Fruit fly (Drosophila melanogaster): ENCODE measurements around the gene EndoA.

EndoA gene

DNA sequence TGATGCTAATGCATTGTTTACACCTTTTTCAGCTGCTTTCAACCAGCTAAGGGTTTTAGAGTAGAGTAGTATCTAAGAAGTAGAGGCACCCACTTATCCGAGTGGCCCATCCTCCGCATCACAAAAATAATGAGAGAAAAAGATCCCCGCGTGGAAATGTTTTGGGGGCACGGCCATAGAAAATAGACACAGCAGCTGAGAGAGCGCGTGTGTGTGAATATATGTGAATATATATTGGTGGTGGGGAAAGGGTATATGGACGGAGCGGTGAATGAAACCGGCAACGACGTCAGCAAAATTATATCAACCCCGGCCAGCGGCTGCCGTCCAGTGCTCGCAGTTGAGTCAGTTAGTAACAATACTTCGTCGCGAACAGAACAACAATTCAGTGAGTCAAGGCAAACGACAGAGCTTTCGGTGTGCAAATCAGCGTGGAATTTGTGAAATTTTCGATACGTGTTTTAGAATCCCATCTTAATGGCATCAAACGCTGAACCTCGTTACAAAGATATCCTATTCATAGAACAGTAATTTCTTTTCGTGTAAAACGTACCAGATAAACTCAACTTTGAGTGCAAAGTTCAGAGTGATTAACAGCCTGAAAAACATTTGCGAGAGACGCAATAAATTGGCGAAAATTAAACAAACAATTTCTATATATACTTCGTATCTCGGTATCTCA lies 8.3 kb downstream of the EndoA start, which contains the start of gene Xrp1 (continued):
- peak; percentile 81 for TF ChIP-seq D19A (tag; optimal IDR thresholded peaks at IDR 0.05)
- TF ChIP-seq CG18599 (GFP tag; optimal IDR thresholded peaks at IDR 0.05), result peak; percentile 13
- peak; percentile 28; the same call in 1 of the 2 replicates for TF ChIP-seq sisA (GFP tag; IDR thresholded peaks at IDR 0.05)
- peak; percentile 43; the same call in 1 of the 2 replicates for TF ChIP-seq Rfx (GFP tag; IDR thresholded peaks at IDR 0.05)
- TF ChIP-seq ind (GFP tag; optimal IDR thresholded peaks at IDR 0.05), result peak; percentile 10
- peak; percentile 40 for TF ChIP-seq CG2120 (GFP tag; optimal IDR thresholded peaks at IDR 0.05)
- TF ChIP-seq CG9932 (GFP tag; IDR thresholded peaks at IDR 0.05), result peak; percentile 39
- peak; percentile 52 for TF ChIP-seq cg (GFP tag; optimal IDR thresholded peaks at IDR 0.05)
- TF ChIP-seq CG32772 (GFP tag; IDR thresholded peaks at IDR 0.05), result peak; percentile 33; the same call in 1 of the 2 replicates
- peak; percentile 10 for TF ChIP-seq B-H2 (GFP tag; optimal IDR thresholded peaks at IDR 0.05)
- TF ChIP-seq CG6765 (GFP tag; optimal IDR thresholded peaks at IDR 0.05), result no peak
- peak in 1 of 2 experiments; percentile 32 for TF ChIP-seq crp (GFP tag; optimal IDR thresholded peaks at IDR 0.05)
- TF ChIP-seq peb (GFP tag; IDR thresholded peaks at IDR 0.05), result no peak
- TF ChIP-seq pros (GFP tag; optimal IDR thresholded peaks at IDR 0.05), result peak; percentile 25
- TF ChIP-seq Pdp1 (GFP tag; optimal IDR thresholded peaks at IDR 0.05), result peak in 1 of 2 experiments; percentile 33
- TF ChIP-seq Dbx (GFP tag; IDR thresholded peaks at IDR 0.05), result peak; percentile 44; the same call in 1 of the 3 replicates
- peak; percentile 32 for TF ChIP-seq CG10543 (GFP tag; optimal IDR thresholded peaks at IDR 0.05)
- TF ChIP-seq zfh1 (GFP tag; IDR thresholded peaks at IDR 0.05), result 0 out of 3 replicates have a peak, but pooled peaks have one; percentile 11
- TF ChIP-seq CG34376 (GFP tag; optimal IDR thresholded peaks at IDR 0.05), result peak; percentile 14
- 0 out of 2 replicates have a peak, but pooled peaks have one; percentile 17 for TF ChIP-seq CG5953 (GFP tag; IDR thresholded peaks at IDR 0.05)
- peak; percentile 43 for TF ChIP-seq lab (GFP tag; optimal IDR thresholded peaks at IDR 0.05)
- TF ChIP-seq chn (GFP tag; optimal IDR thresholded peaks at IDR 0.05), result peak; percentile 2
- TF ChIP-seq dysf (GFP tag; IDR thresholded peaks at IDR 0.05), result peak; percentile 54; the same call in 2 of the 3 replicates
- TF ChIP-seq CG9817 (tag; optimal IDR thresholded peaks at IDR 0.05), result peak; percentile 8
- peak; percentile 64; the same call in 1 of the 4 replicates for TF ChIP-seq chinmo (GFP tag; IDR thresholded peaks at IDR 0.05; ENCODE audit: partially characterized antibody)
- 0 out of 3 replicates have a peak, but pooled peaks have one; percentile 38 for TF ChIP-seq ci (GFP tag; IDR thresholded peaks at IDR 0.05)
- TF ChIP-seq wdn (GFP tag; IDR thresholded peaks at IDR 0.05), result no peak
- TF ChIP-seq Xrp1 (GFP tag; IDR thresholded peaks at IDR 0.05), result peak; percentile 40; the same call in 1 of the 2 replicates
- peak; percentile 28 for TF ChIP-seq sens (GFP tag)
- TF ChIP-seq Antp (GFP tag; optimal IDR thresholded peaks at IDR 0.05), result peak; percentile 8
- TF ChIP-seq NfI (GFP tag; optimal IDR thresholded peaks at IDR 0.05), result peak; percentile 17
- TF ChIP-seq CG2199 (GFP tag; IDR thresholded peaks at IDR 0.05), result peak; percentile 53; the same call in 1 of the 3 replicates
- TF ChIP-seq CG3847 (GFP tag; IDR thresholded peaks at IDR 0.05), result peak; percentile 23; the same call in 1 of the 2 replicates
- TF ChIP-seq CG18619 (GFP tag; optimal IDR thresholded peaks at IDR 0.05), result peak; percentile 14
- TF ChIP-seq Ets65A (GFP tag), result peak; percentile 60
- TF ChIP-seq dpn (GFP tag; optimal IDR thresholded peaks at IDR 0.05), result peak in 1 of 2 experiments; percentile 23
- TF ChIP-seq CG12769 (tag; optimal IDR thresholded peaks at IDR 0.05), result peak; percentile 54
- peak; percentile 13 for TF ChIP-seq lilli (GFP tag; optimal IDR thresholded peaks at IDR 0.05)
- no peak for TF ChIP-seq Mrtf (GFP tag; IDR thresholded peaks at IDR 0.05)
- TF ChIP-seq row (GFP tag; IDR thresholded peaks at IDR 0.05), result peak; percentile 41
- TF ChIP-seq CG31224 (GFP tag; IDR thresholded peaks at IDR 0.05), result 0 out of 2 replicates have a peak, but pooled peaks have one; percentile 10
- TF ChIP-seq CG13894 (tag; optimal IDR thresholded peaks at IDR 0.05), result peak; percentile 5
- peak; percentile 11 for TF ChIP-seq CG15514 (GFP tag; optimal IDR thresholded peaks at IDR 0.05)
- peak; percentile 46 for TF ChIP-seq mam (GFP tag; optimal IDR thresholded peaks at IDR 0.05)
- TF ChIP-seq bigmax (GFP tag; optimal IDR thresholded peaks at IDR 0.05), result no peak
- no peak for TF ChIP-seq CG8924 (tag; optimal IDR thresholded peaks at IDR 0.05)
- peak; percentile 13 for TF ChIP-seq CG7786 (GFP tag; optimal IDR thresholded peaks at IDR 0.05)
- TF ChIP-seq CG34422 (GFP tag; IDR thresholded peaks at IDR 0.05), result peak; percentile 57; the same call in 1 of the 3 replicates
- TF ChIP-seq CG16815 (GFP tag; optimal IDR thresholded peaks at IDR 0.05), result no peak

All from whole organism, embryonic.